Worm (Caenorhabditis elegans) whole organism, L2 larva: ENCODE data around the gene gtbp-1.

Source experiments
- R02D3.7 ChIP-seq: fragments of 150-350 bp; optimal IDR thresholded peaks from 2 replicates; lab custom pipeline; 2014; ENCODE audit warnings: missing biosample characterization, missing genetic modification characterization
- ZK546.5 ChIP-seq: sonication (generic microtip); optimal IDR thresholded peaks from 2 replicates; lab custom pipeline; 2017; ENCODE audit warnings: missing biosample characterization, missing genetic modification characterization
- alr-1 ChIP-seq: fragments of 150-350 bp; optimal IDR thresholded peaks from 2 replicates; lab custom pipeline; 2014; ENCODE audit warnings: missing biosample characterization, missing genetic modification characterization
- aly-2 ChIP-seq: fragments of 150-350 bp; optimal IDR thresholded peaks from 2 replicates; lab custom pipeline; 2014; ENCODE audit warnings: missing biosample characterization, missing genetic modification characterization
- ceh-82 ChIP-seq: fragments of 150-350 bp; optimal IDR thresholded peaks from 2 replicates; lab custom pipeline; 2014; ENCODE audit warnings: missing biosample characterization, missing genetic modification characterization
- elt-1 ChIP-seq: fragments of 150-350 bp; optimal IDR thresholded peaks from 2 replicates; lab custom pipeline; 2014; ENCODE audit warnings: missing biosample characterization, missing genetic modification characterization
- elt-3 ChIP-seq: sonication (generic microtip); optimal IDR thresholded peaks from 2 replicates; lab custom pipeline; 2017; ENCODE audit warnings: missing biosample characterization, missing genetic modification characterization
- fos-1 ChIP-seq: fragments of 150-350 bp; optimal IDR thresholded peaks from 2 replicates; lab custom pipeline; 2014; ENCODE audit warnings: missing biosample characterization, missing genetic modification characterization
- gmeb-1 ChIP-seq: fragments of 150-350 bp; optimal IDR thresholded peaks from 2 replicates; lab custom pipeline; 2014; ENCODE audit warnings: missing biosample characterization, missing genetic modification characterization
- lin-11 ChIP-seq: fragments of 150-350 bp; sonication (generic microtip); optimal IDR thresholded peaks from 2 replicates; lab custom pipeline; 2014; ENCODE audit warnings: missing biosample characterization, missing genetic modification characterization, inconsistent platforms, mixed read lengths
- lin-13 ChIP-seq: fragments of 150-350 bp; optimal IDR thresholded peaks from 2 replicates; lab custom pipeline; 2014; ENCODE audit warnings: missing biosample characterization, missing genetic modification reagents, missing genetic modification characterization
- lsy-2 ChIP-seq, 2 experiments: fragments of 150-350 bp in 1 of 2; sonication (generic microtip) in 1 of 2; optimal IDR thresholded peaks; 2 replicates each; lab custom pipeline; 2014 to 2017; ENCODE audit warnings: missing biosample characterization in 2 of 2, missing genetic modification characterization in 2 of 2
- mab-5 ChIP-seq: fragments of 150-350 bp; optimal IDR thresholded peaks from 2 replicates; lab custom pipeline; 2014; ENCODE audit warnings: missing biosample characterization, missing genetic modification characterization
- mbf-1 ChIP-seq: sonication (generic microtip); optimal IDR thresholded peaks from 2 replicates; lab custom pipeline; 2017; ENCODE audit warnings: missing biosample characterization, missing genetic modification characterization
- mdl-1 ChIP-seq, 2 experiments: fragments of 150-350 bp in 1 of 2; sonication (generic microtip) in 1 of 2; optimal IDR thresholded peaks; 2 replicates each; lab custom pipeline; 2017; ENCODE audit warnings: missing biosample characterization in 2 of 2, missing genetic modification characterization in 2 of 2
- nhr-11 ChIP-seq: fragments of 150-350 bp; optimal IDR thresholded peaks from 2 replicates; lab custom pipeline; 2014; ENCODE audit warnings: missing biosample characterization, missing genetic modification characterization
- nhr-129 ChIP-seq: fragments of 150-350 bp; optimal IDR thresholded peaks from 2 replicates; lab custom pipeline; 2014; ENCODE audit warnings: missing biosample characterization, missing genetic modification characterization
- nhr-21 ChIP-seq: fragments of 150-350 bp; optimal IDR thresholded peaks from 2 replicates; lab custom pipeline; 2014; ENCODE audit warnings: missing biosample characterization, missing genetic modification characterization
- nhr-23 ChIP-seq: fragments of 150-350 bp; optimal IDR thresholded peaks from 2 replicates; lab custom pipeline; 2014; ENCODE audit warnings: missing biosample characterization, missing genetic modification reagents, missing genetic modification characterization
- nhr-237 ChIP-seq: fragments of 150-350 bp; optimal IDR thresholded peaks from 2 replicates; lab custom pipeline; 2014; ENCODE audit warnings: missing biosample characterization, missing genetic modification characterization
- nhr-25 ChIP-seq: fragments of 150-350 bp; sonication (generic microtip); optimal IDR thresholded peaks from 3 replicates; lab custom pipeline; 2014; ENCODE audit warnings: missing biosample characterization, missing genetic modification characterization
- sem-4 ChIP-seq: fragments of 150-350 bp; optimal IDR thresholded peaks from 2 replicates; lab custom pipeline; 2014; ENCODE audit warnings: missing biosample characterization, missing genetic modification reagents, missing genetic modification characterization
- sma-3 ChIP-seq: sonication (generic microtip); optimal IDR thresholded peaks from 2 replicates; lab custom pipeline; 2016; ENCODE audit warnings: missing genetic modification reagents, missing genetic modification characterization, missing compliant biosample characterization
- unc-55 ChIP-seq: fragments of 150-350 bp; sonication (generic microtip); optimal IDR thresholded peaks from 3 replicates; lab custom pipeline; 2014; ENCODE audit warnings: missing biosample characterization, missing genetic modification reagents, missing genetic modification characterization
- zag-1 ChIP-seq: fragments of 150-350 bp; optimal IDR thresholded peaks from 2 replicates; lab custom pipeline; 2014; ENCODE audit warnings: missing biosample characterization, missing genetic modification characterization
- ztf-11 ChIP-seq: sonication (generic microtip); optimal IDR thresholded peaks from 2 replicates; lab custom pipeline; 2017; ENCODE audit warnings: missing biosample characterization, missing genetic modification characterization

Gene gtbp-1

ce11 chrIV:10084323-10084959, 44.3 kb downstream of the gtbp-1 start, which contains the start of gene W01B6.8:
Gene W01B6.8, minus strand, starts transcription at chrIV:10084373.
- no peak for TF ChIP-seq sem-4 (tag; lab: Kevin White, UChicago)
- no peak for TF ChIP-seq R02D3.7 (tag; lab: Kevin White, UChicago)
- no peak for TF ChIP-seq fos-1 (tag; lab: Kevin White, UChicago)
- TF ChIP-seq nhr-23 (tag; lab: Kevin White, UChicago) = no peak
- no peak for TF ChIP-seq nhr-21 (tag; lab: Kevin White, UChicago)
- no peak for TF ChIP-seq sma-3 (GFP tag; lab: Kevin White, UChicago)
- TF ChIP-seq mab-5 (tag; lab: Kevin White, UChicago) = no peak
- no peak for TF ChIP-seq gmeb-1 (tag; lab: Kevin White, UChicago)
- TF ChIP-seq nhr-129 (tag; lab: Kevin White, UChicago) = no peak
- TF ChIP-seq zag-1 (tag; lab: Kevin White, UChicago) = no peak

- TF ChIP-seq unc-55 (GFP tag; lab: Kevin White, UChicago) = no peak
- TF ChIP-seq nhr-23 (tag; lab: Kevin White, UChicago) = no peak
- no peak for TF ChIP-seq nhr-237 (tag; lab: Kevin White, UChicago)
- no peak for TF ChIP-seq nhr-11 (tag; lab: Kevin White, UChicago)
- no peak for TF ChIP-seq sem-4 (tag; lab: Kevin White, UChicago)
- TF ChIP-seq nhr-129 (tag; lab: Kevin White, UChicago) = no peak
- no peak for TF ChIP-seq gmeb-1 (tag; lab: Kevin White, UChicago)
- no peak for TF ChIP-seq mbf-1 (tag; lab: Kevin White, UChicago)
Measured at ce11 chrIV:10080816-10081215, 47.9 kb downstream of the gtbp-1 start, which contains the start of gene W01B6.6. Gene W01B6.6, plus strand, starts transcription at chrIV:10081116.

ce11 chrIV:10078003-10078402, 50.8 kb downstream of the gtbp-1 start:
- TF ChIP-seq ceh-82 (tag; lab: Kevin White, UChicago) (no peak), nhr-25 (tag; lab: Kevin White, UChicago) (no peak), sma-3 (GFP tag; lab: Kevin White, UChicago) (no peak), alr-1 (tag; lab: Kevin White, UChicago) (no peak), lin-13 (GFP tag; lab: Kevin White, UChicago) (no peak), lin-11 (tag; lab: Kevin White, UChicago) (no peak), aly-2 (tag; lab: Kevin White, UChicago) (no peak), mdl-1 (tag; optimal IDR thresholded peaks at IDR 0.05; lab: Kevin White, UChicago) (no peak), elt-1 (tag; lab: Kevin White, UChicago) (no peak), ZK546.5 (tag; lab: Kevin White, UChicago) (no peak), mab-5 (tag; lab: Kevin White, UChicago) (no peak), nhr-21 (tag; lab: Kevin White, UChicago) (no peak), ztf-11 (tag; lab: Kevin White, UChicago) (no peak), zag-1 (tag; lab: Kevin White, UChicago) (no peak), lsy-2 (tag; optimal IDR thresholded peaks at IDR 0.05; lab: Kevin White, UChicago) (no peak), elt-3 (tag; lab: Kevin White, UChicago) (no peak), nhr-11 (tag; lab: Kevin White, UChicago) (no peak)
